Worm (Caenorhabditis elegans) whole organism, L1 larva: Measurements from ENCODE around the gene srx-82.

ENCODE experiments used
- C34B4.2 ChIP-seq: sonication (generic microtip); optimal IDR thresholded peaks from 2 replicates; lab custom pipeline; 2017; ENCODE audit warnings: mild to moderate bottlenecking, missing genetic modification characterization, missing compliant biosample characterization
- F16B12.6 ChIP-seq: fragments of 150-350 bp; optimal IDR thresholded peaks from 2 replicates; lab custom pipeline; 2014; ENCODE audit warnings: missing biosample characterization, missing genetic modification characterization
- aly-2 ChIP-seq: fragments of 150-350 bp; optimal IDR thresholded peaks from 2 replicates; lab custom pipeline; 2014; ENCODE audit warnings: missing biosample characterization, missing genetic modification characterization
- blmp-1 ChIP-seq: fragments of 150-350 bp; optimal IDR thresholded peaks from 2 replicates; lab custom pipeline; 2014; ENCODE audit warnings: missing biosample characterization, missing genetic modification characterization
- ceh-8 ChIP-seq: fragments of 200-800 bp; sonication (Bioruptor generic); optimal IDR thresholded peaks from 2 replicates; lab custom pipeline; 2018; ENCODE audit warnings: mild to moderate bottlenecking, missing genetic modification characterization, moderate library complexity, missing compliant biosample characterization
- ceh-82 ChIP-seq, 3 experiments: fragments of 150-350 bp in 1 of 3; sonication (generic microtip) in 2 of 3; optimal IDR thresholded peaks; 2 replicates each; lab custom pipeline; 2014 to 2017; ENCODE audit warnings: missing biosample characterization in 3 of 3, missing genetic modification characterization in 3 of 3
- ceh-88 ChIP-seq: fragments of 200-800 bp; sonication (Bioruptor generic); IDR thresholded peaks from 2 replicates; pipeline ENCODE4 v1.3.6; 2022; ENCODE audit warnings: missing genetic modification characterization, missing compliant biosample characterization
- ceh-90 ChIP-seq: sonication (generic microtip); optimal IDR thresholded peaks from 2 replicates; lab custom pipeline; 2016; ENCODE audit warnings: missing genetic modification characterization, missing compliant biosample characterization
- dpl-1 ChIP-seq, 3 experiments: fragments of 150-350 bp in 2 of 3; sonication (generic microtip) in 1 of 3; optimal IDR thresholded peaks; 2 replicates each; lab custom pipeline; 2014 to 2017; ENCODE audit warnings: missing biosample characterization in 3 of 3, missing genetic modification characterization in 3 of 3, missing genetic modification reagents in 3 of 3
- egl-13 ChIP-seq: sonication (generic microtip); optimal IDR thresholded peaks from 2 replicates; lab custom pipeline; 2016; ENCODE audit warnings: missing genotype, missing genetic modification reagents, missing genetic modification characterization, missing compliant biosample characterization
- egl-27 ChIP-seq, 2 experiments: fragments of 150-350 bp in 1 of 2; sonication (generic microtip); optimal IDR thresholded peaks; 3 replicates each; lab custom pipeline; 2017 to 2018; ENCODE audit warnings: missing biosample characterization in 2 of 2, missing genetic modification characterization in 2 of 2, missing genetic modification reagents in 2 of 2
- elt-2 ChIP-seq: sonication (generic microtip); optimal IDR thresholded peaks from 2 replicates; lab custom pipeline; 2016; ENCODE audit warnings: missing genetic modification characterization, mild to moderate bottlenecking, inconsistent platforms, missing compliant biosample characterization, missing genetic modification reagents
- ets-5 ChIP-seq: fragments of 200-800 bp; sonication (Bioruptor generic); IDR thresholded peaks from 2 replicates; pipeline ENCODE4 v1.3.6; 2022; ENCODE audit warnings: missing genetic modification characterization, missing compliant biosample characterization
- fkh-10 ChIP-seq: sonication (generic microtip); optimal IDR thresholded peaks from 2 replicates; lab custom pipeline; 2017; ENCODE audit warnings: missing biosample characterization, missing genetic modification reagents, missing genetic modification characterization
- fkh-8 ChIP-seq: sonication (generic microtip); optimal IDR thresholded peaks from 2 replicates; lab custom pipeline; 2016; ENCODE audit warnings: mild to moderate bottlenecking, missing genetic modification characterization, missing compliant biosample characterization
- fos-1 ChIP-seq: fragments of 150-350 bp; optimal IDR thresholded peaks from 2 replicates; lab custom pipeline; 2014; ENCODE audit warnings: missing biosample characterization, missing genetic modification characterization
- hlh-4 ChIP-seq: sonication (generic microtip); optimal IDR thresholded peaks from 2 replicates; lab custom pipeline; 2016; ENCODE audit warnings: mild to moderate bottlenecking, missing genetic modification characterization, missing compliant biosample characterization
- irx-1 ChIP-seq: sonication (generic microtip); optimal IDR thresholded peaks from 2 replicates; lab custom pipeline; 2016; ENCODE audit warnings: missing genetic modification characterization, missing compliant biosample characterization
- isw-1 ChIP-seq: fragments of 200-800 bp; sonication (Bioruptor generic); IDR thresholded peaks from 2 replicates; pipeline ENCODE4 v1.3.6; 2022; ENCODE audit warnings: missing genetic modification characterization, missing compliant biosample characterization
- lin-14 ChIP-seq: fragments of 200-800 bp; sonication (Bioruptor generic); optimal IDR thresholded peaks from 2 replicates; lab custom pipeline; 2018; ENCODE audit warnings: mild to moderate bottlenecking, missing genetic modification characterization, moderate library complexity, missing compliant biosample characterization
- lin-15B ChIP-seq: fragments of 150-350 bp; sonication (generic microtip); optimal IDR thresholded peaks from 3 replicates; lab custom pipeline; 2014; ENCODE audit warnings: missing biosample characterization, missing genetic modification characterization
- lin-39 ChIP-seq: fragments of 150-350 bp; optimal IDR thresholded peaks from 2 replicates; lab custom pipeline; 2014; ENCODE audit warnings: missing biosample characterization, missing genetic modification reagents, missing genetic modification characterization
- lir-3 ChIP-seq: sonication (generic microtip); optimal IDR thresholded peaks from 2 replicates; lab custom pipeline; 2016; ENCODE audit warnings: mild to moderate bottlenecking, missing genetic modification characterization, moderate library complexity, missing compliant biosample characterization; ENCODE audit not compliant: poor library complexity
- lsy-2 ChIP-seq, 2 experiments: fragments of 150-350 bp; optimal IDR thresholded peaks; 2 replicates each; lab custom pipeline; 2014; ENCODE audit warnings: missing biosample characterization in 2 of 2, missing genetic modification characterization in 2 of 2
- nhr-11 ChIP-seq: fragments of 150-350 bp; optimal IDR thresholded peaks from 2 replicates; lab custom pipeline; 2014; ENCODE audit warnings: missing biosample characterization, missing genetic modification characterization
- nhr-12 ChIP-seq: sonication (generic microtip); optimal IDR thresholded peaks from 2 replicates; lab custom pipeline; 2017; ENCODE audit warnings: missing biosample characterization, missing genetic modification characterization
- nhr-19 ChIP-seq: fragments of 200-800 bp; sonication (Bioruptor generic); conservative IDR thresholded peaks from 2 replicates; pipeline ENCODE4 v1.3.6; 2022; ENCODE audit warnings: missing genetic modification characterization, missing compliant biosample characterization
- nhr-20 ChIP-seq: sonication (generic microtip); optimal IDR thresholded peaks from 2 replicates; lab custom pipeline; 2016; ENCODE audit warnings: mild to moderate bottlenecking, missing genetic modification characterization, missing compliant biosample characterization
- nhr-47 ChIP-seq: sonication (generic microtip); optimal IDR thresholded peaks from 2 replicates; lab custom pipeline; 2016; ENCODE audit warnings: mild to moderate bottlenecking, missing genetic modification characterization, moderate library complexity, missing compliant biosample characterization
- nhr-71 ChIP-seq: sonication (generic microtip); optimal IDR thresholded peaks from 2 replicates; lab custom pipeline; 2016; ENCODE audit warnings: mild to moderate bottlenecking, missing genetic modification characterization, moderate library complexity, missing compliant biosample characterization
- nhr-76 ChIP-seq: sonication (generic microtip); optimal IDR thresholded peaks from 2 replicates; lab custom pipeline; 2017; ENCODE audit warnings: missing biosample characterization, missing genetic modification characterization
- nhr-77 ChIP-seq: fragments of 150-350 bp; optimal IDR thresholded peaks from 2 replicates; lab custom pipeline; 2014; ENCODE audit warnings: missing biosample characterization, missing genetic modification characterization
- nhr-85 ChIP-seq: sonication (generic microtip); peaks from one replicate; lab custom pipeline; 2016; ENCODE audit warnings: missing genetic modification characterization, inconsistent platforms, missing compliant biosample characterization
- nhr-90 ChIP-seq: sonication (generic microtip); optimal IDR thresholded peaks from 2 replicates; lab custom pipeline; 2016; ENCODE audit warnings: mild to moderate bottlenecking, missing genetic modification characterization, missing compliant biosample characterization; ENCODE audit not compliant: poor library complexity
- pag-3 ChIP-seq: sonication (generic microtip); optimal IDR thresholded peaks from 2 replicates; lab custom pipeline; 2017; ENCODE audit warnings: missing genetic modification characterization, mild to moderate bottlenecking, missing compliant biosample characterization, antibody characterized with exemption, borderline replicate concordance; ENCODE audit not compliant: insufficient read depth
- pax-3 ChIP-seq: fragments of 200-800 bp; sonication (Bioruptor generic); optimal IDR thresholded peaks from 2 replicates; lab custom pipeline; 2018; ENCODE audit warnings: mild to moderate bottlenecking, missing genetic modification characterization, moderate library complexity, missing compliant biosample characterization
- skn-1 ChIP-seq: fragments of 150-350 bp; optimal IDR thresholded peaks from 2 replicates; lab custom pipeline; 2014; ENCODE audit warnings: missing biosample characterization, missing genetic modification characterization
- snpc-4 ChIP-seq: fragments of 150-350 bp; optimal IDR thresholded peaks from 2 replicates; lab custom pipeline; 2014; ENCODE audit warnings: missing biosample characterization, missing genetic modification characterization
- sox-4 ChIP-seq: sonication (generic microtip); optimal IDR thresholded peaks from 2 replicates; lab custom pipeline; 2016; ENCODE audit warnings: missing genetic modification characterization, missing compliant biosample characterization
- unc-62 ChIP-seq: fragments of 150-350 bp; optimal IDR thresholded peaks from 2 replicates; lab custom pipeline; 2014; ENCODE audit warnings: missing biosample characterization, missing genetic modification reagents, missing genetic modification characterization
- unc-86 ChIP-seq: sonication (generic microtip); optimal IDR thresholded peaks from 2 replicates; lab custom pipeline; 2016; ENCODE audit warnings: missing genetic modification characterization, missing compliant biosample characterization
- unc-98 ChIP-seq: fragments of 200-800 bp; sonication (Bioruptor generic); IDR thresholded peaks from 2 replicates; pipeline ENCODE4 v1.3.6; 2022; ENCODE audit warnings: missing genetic modification characterization, missing compliant biosample characterization
- xbp-1 ChIP-seq: sonication (generic microtip); optimal IDR thresholded peaks from 2 replicates; lab custom pipeline; 2016; ENCODE audit warnings: missing genetic modification characterization, missing compliant biosample characterization
- zag-1 ChIP-seq: fragments of 150-350 bp; optimal IDR thresholded peaks from 2 replicates; lab custom pipeline; 2014; ENCODE audit warnings: missing biosample characterization, missing genetic modification characterization
- ztf-11 ChIP-seq, 2 experiments: sonication (generic microtip); optimal IDR thresholded peaks; 2 replicates each; lab custom pipeline; 2016 to 2017; ENCODE audit warnings: missing genetic modification characterization in 2 of 2, missing biosample characterization in 1 of 2, missing compliant biosample characterization in 1 of 2

Gene srx-82

DNA sequence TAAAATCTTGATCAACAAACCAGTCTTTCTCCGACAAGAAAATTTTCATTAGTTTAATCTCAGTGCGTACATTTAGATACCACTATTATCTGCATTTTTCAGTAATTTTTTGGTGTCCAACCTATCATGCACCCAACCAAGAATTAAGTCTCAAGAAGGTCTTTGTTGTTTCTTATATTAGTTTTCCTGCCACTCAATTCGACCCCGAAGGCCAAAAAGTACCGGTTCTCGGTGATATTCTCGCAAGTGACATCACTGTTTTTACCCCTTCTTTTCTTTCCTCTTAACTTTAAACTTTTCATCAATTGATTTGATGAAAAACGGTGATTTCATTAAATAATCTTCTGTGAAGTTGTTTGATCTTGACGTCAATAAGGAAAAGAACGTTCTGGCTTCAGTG is 46.0 kb upstream of the srx-82 start, which contains the start of gene F38B7.2 (continued):
- no peak for TF ChIP-seq pag-3 (tag; lab: Kevin White, UChicago)
- TF ChIP-seq zag-1 = no peak
- TF ChIP-seq unc-98 (GFP tag; lab: Robert Waterston, UW) = no peak
- TF ChIP-seq ceh-82 (tag; optimal IDR thresholded peaks at IDR 0.05; lab: Kevin White, UChicago) = no peak
- TF ChIP-seq unc-86 (tag; lab: Kevin White, UChicago) = no peak
- TF ChIP-seq nhr-12 = no peak
- no peak for TF ChIP-seq hlh-4 (tag; lab: Kevin White, UChicago)
- peak; percentile 44 for TF ChIP-seq blmp-1 (tag; lab: Kevin White, UChicago)
- no peak for TF ChIP-seq egl-13
- TF ChIP-seq lin-39 (tag; lab: Kevin White, UChicago) = no peak
- TF ChIP-seq, all 84 proteins: peak for 8

- no peak for TF ChIP-seq lin-15B (tag; lab: Kevin White, UChicago)
- TF ChIP-seq lir-3 (tag; lab: Kevin White, UChicago) = no peak
- no peak for TF ChIP-seq unc-98 (GFP tag; lab: Robert Waterston, UW)
- TF ChIP-seq fkh-8 = peak; percentile 24
- TF ChIP-seq C34B4.2 (tag; lab: Kevin White, UChicago) = no peak
- no peak for TF ChIP-seq fkh-10
- TF ChIP-seq aly-2 (tag; lab: Kevin White, UChicago) = no peak
- peak; percentile 48 for TF ChIP-seq nhr-85 (tag; lab: Kevin White, UChicago)
Observed at ce11 chrV:11545227-11545626, 44.3 kb upstream of the srx-82 start, which contains the start of gene F38B7.10. F38B7.10 (plus strand) TSS chrV:11545527.

- TF ChIP-seq fkh-8 (peak; percentile 30), nhr-19 (GFP tag; lab: Robert Waterston, UW) (no peak)
Observed at ce11 chrV:11546795-11547194, 42.7 kb upstream of the srx-82 start, which contains the start of gene F38B7.11. F38B7.11 (plus strand) TSS chrV:11547095.

ce11 chrV:11548914-11549406 is 40.6 kb upstream of the srx-82 start, which contains the start of the genes F38B7.17 and F38B7.3:
F38B7.17 (minus strand) TSS chrV:11548964.
F38B7.3 (plus strand) TSS chrV:11549107.
- TF ChIP-seq ets-5 (GFP tag; lab: Robert Waterston, UW) (0 out of 2 replicates have a peak, but pooled peaks have one; percentile 64), ztf-11 (tag; optimal IDR thresholded peaks at IDR 0.05; lab: Kevin White, UChicago) (peak in 1 of 2 experiments; percentile 2), snpc-4 (peak; percentile 18), unc-86 (tag; lab: Kevin White, UChicago) (peak; percentile 42), blmp-1 (tag; lab: Kevin White, UChicago) (peak; percentile 66), lin-39 (tag; lab: Kevin White, UChicago) (no peak), isw-1 (GFP tag; lab: Robert Waterston, UW) (peak; percentile 25; the same call in 1 of the 2 replicates), fkh-10 (no peak), elt-2 (peak; percentile 66), hlh-4 (tag; lab: Kevin White, UChicago) (no peak), unc-62 (GFP tag; lab: Kevin White, UChicago) (no peak), fos-1 (peak; percentile 46), nhr-20 (tag; lab: Kevin White, UChicago) (peak; percentile 83), xbp-1 (peak; percentile 61), pax-3 (tag; lab: Kevin White, UChicago) (peak; percentile 54), skn-1 (tag; lab: Kevin White, UChicago) (peak; percentile 50), nhr-71 (tag; lab: Kevin White, UChicago) (peak; percentile 84), sox-4 (tag; lab: Kevin White, UChicago) (peak; percentile 39), ceh-8 (GFP tag; lab: Kevin White, UChicago) (peak; percentile 56), nhr-47 (tag; lab: Kevin White, UChicago) (peak; percentile 79), ceh-90 (tag; lab: Kevin White, UChicago) (no peak), ceh-88 (GFP tag; lab: Robert Waterston, UW) (no peak), nhr-11 (tag; lab: Kevin White, UChicago) (peak; percentile 67), nhr-77 (tag; lab: Kevin White, UChicago) (peak; percentile 43), lin-14 (GFP tag; lab: Kevin White, UChicago) (peak; percentile 87), nhr-90 (tag; lab: Kevin White, UChicago) (no peak), egl-13 (no peak), lsy-2 (tag; optimal IDR thresholded peaks at IDR 0.05; lab: Kevin White, UChicago) (peak; percentile 53 to 68), ceh-82 (tag; optimal IDR thresholded peaks at IDR 0.05; lab: Kevin White, UChicago) (peak in 1 of 3 experiments; percentile 9), egl-27 (tag; optimal IDR thresholded peaks at IDR 0.05; lab: Kevin White, UChicago) (no peak), F16B12.6 (tag; lab: Kevin White, UChicago) (no peak), irx-1 (tag; lab: Kevin White, UChicago) (no peak), lin-15B (tag; lab: Kevin White, UChicago) (no peak), nhr-76 (tag; lab: Kevin White, UChicago) (no peak), dpl-1 (GFP tag; optimal IDR thresholded peaks at IDR 0.05; lab: Kevin White, UChicago) (peak; percentile 26 to 39 (median 34))
